Worm (Caenorhabditis elegans): Measurements from ENCODE around the gene Y38F1A.4.

DNA sequence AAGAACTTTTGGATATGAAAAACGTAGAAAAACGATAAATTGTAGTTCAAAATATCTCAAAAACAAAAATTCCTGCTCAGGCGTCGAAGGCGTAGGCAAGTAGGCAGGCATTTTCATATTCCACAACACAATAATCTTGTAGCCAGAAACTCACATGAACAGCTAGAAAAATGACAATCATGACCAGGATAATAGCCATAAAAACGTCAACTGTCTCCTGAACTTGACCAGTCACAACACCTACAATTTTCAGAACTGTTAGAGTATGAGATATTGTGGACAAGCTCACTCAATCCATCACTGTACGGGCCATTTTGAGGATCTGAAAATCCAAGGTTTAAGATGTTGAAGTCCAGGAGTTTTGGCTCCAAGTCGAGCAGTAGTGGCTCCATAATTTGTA is 27.9 kb upstream of the Y38F1A.4 start, which contains the start of gene Y38F1A.7:
- TF ChIP-seq eyg-1 (tag; optimal IDR thresholded peaks at IDR 0.05) (no peak), ttx-3 (tag; optimal IDR thresholded peaks at IDR 0.05) (no peak), rnt-1 (tag; optimal IDR thresholded peaks at IDR 0.05) (no peak), ceh-9 (tag; optimal IDR thresholded peaks at IDR 0.05) (no peak), ceh-19 (GFP tag; optimal IDR thresholded peaks at IDR 0.05) (no peak), ztf-16 (tag; optimal IDR thresholded peaks at IDR 0.05) (no peak), pqm-1 (tag; optimal IDR thresholded peaks at IDR 0.05) (no peak)

Measured in whole organism, late embryonic.